Worm (Caenorhabditis elegans): ENCODE data around the gene C08B6.5.

DNA sequence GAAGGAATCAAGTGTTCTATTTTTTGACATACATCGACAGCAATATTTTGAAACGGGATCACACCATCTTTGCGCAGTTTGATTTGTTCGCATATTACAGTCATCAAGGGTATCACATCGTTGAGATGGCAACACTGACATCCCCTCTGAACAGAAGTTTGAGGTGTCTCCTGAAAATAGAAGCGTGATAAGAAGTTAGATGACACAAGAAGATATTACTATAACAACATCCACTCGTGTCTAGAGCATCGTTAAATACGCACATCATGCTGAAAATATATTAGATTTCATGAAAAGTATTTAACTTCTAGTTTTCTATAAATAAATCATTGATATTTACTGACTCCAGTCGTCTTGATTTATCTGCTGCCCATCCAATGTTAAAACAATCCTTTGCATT is 44.8 kb upstream of the C08B6.5 start:
- TF ChIP-seq lsy-2 (tag; optimal IDR thresholded peaks at IDR 0.05) (no peak), nhr-237 (tag; optimal IDR thresholded peaks at IDR 0.05) (no peak), ets-5 (GFP tag; IDR thresholded peaks at IDR 0.05) (no peak), snpc-4 (tag; optimal IDR thresholded peaks at IDR 0.05) (no peak), lin-39 (tag; optimal IDR thresholded peaks at IDR 0.05) (no peak), efl-1 (optimal IDR thresholded peaks at IDR 0.05) (no peak), efl-1 (GFP tag; optimal IDR thresholded peaks at IDR 0.05 in 1 of 2) (no peak), mep-1 (tag; optimal IDR thresholded peaks at IDR 0.05) (no peak), ceh-90 (tag; optimal IDR thresholded peaks at IDR 0.05) (no peak), ztf-11 (tag; optimal IDR thresholded peaks at IDR 0.05) (no peak), sptf-1 (tag; optimal IDR thresholded peaks at IDR 0.05) (no peak), elt-3 (tag; optimal IDR thresholded peaks at IDR 0.05) (no peak)
